Worm (Caenorhabditis elegans): ENCODE measurements around the gene rpb-8.

ce11 chrIII:4962393-4962792 lies 44.6 kb upstream of the rpb-8 start, which contains the start of gene vps-22:
- TF ChIP-seq arid-1 (GFP tag; conservative IDR thresholded peaks at IDR 0.05) (no peak), mep-1 (tag; optimal IDR thresholded peaks at IDR 0.05) (no peak), ces-1 (GFP tag; optimal IDR thresholded peaks at IDR 0.05) (no peak), F37D6.2 (tag; optimal IDR thresholded peaks at IDR 0.05) (no peak), nhr-11 (tag; optimal IDR thresholded peaks at IDR 0.05) (no peak), pha-4 (GFP tag; IDR thresholded peaks at IDR 0.05) (no peak), pha-4 (tag; optimal IDR thresholded peaks at IDR 0.05) (no peak), ama-1 (optimal IDR thresholded peaks at IDR 0.05) (no peak), pqm-1 (tag; optimal IDR thresholded peaks at IDR 0.05) (no peak), ztf-11 (tag; optimal IDR thresholded peaks at IDR 0.05) (no peak), unc-130 (GFP tag; optimal IDR thresholded peaks at IDR 0.05) (no peak), F44E2.7 (GFP tag; IDR thresholded peaks at IDR 0.05) (no peak), snpc-4 (tag; optimal IDR thresholded peaks at IDR 0.05) (no peak), nhr-237 (tag; optimal IDR thresholded peaks at IDR 0.05) (no peak), gei-8 (GFP tag; optimal IDR thresholded peaks at IDR 0.05) (no peak)

Data from whole organism, L4 larva.